Worm (Caenorhabditis elegans): ENCODE results near the gene hpo-9.

ce11 chrV:7218988-7219387, 17.9 kb downstream of the hpo-9 start, which contains the start of gene C13F10.5:
- TF ChIP-seq pha-4 (GFP tag; IDR thresholded peaks at IDR 0.05): no peak
- TF ChIP-seq pha-4 (tag; optimal IDR thresholded peaks at IDR 0.05): no peak
- TF ChIP-seq lin-13 (GFP tag; optimal IDR thresholded peaks at IDR 0.05): no peak
- no peak for TF ChIP-seq ama-1 (optimal IDR thresholded peaks at IDR 0.05)
- no peak for TF ChIP-seq unc-62 (GFP tag; optimal IDR thresholded peaks at IDR 0.05 in 1 of 2)
- TF ChIP-seq unc-62 (tag; optimal IDR thresholded peaks at IDR 0.05): no peak
- no peak for TF ChIP-seq nhr-111 (GFP tag; optimal IDR thresholded peaks at IDR 0.05)
- no peak for TF ChIP-seq dmd-9 (GFP tag; IDR thresholded peaks at IDR 0.05)
- TF ChIP-seq ZK337.2 (GFP tag; IDR thresholded peaks at IDR 0.05): no peak
- no peak for TF ChIP-seq snpc-4 (tag; optimal IDR thresholded peaks at IDR 0.05)
- TF ChIP-seq ceh-82 (tag; optimal IDR thresholded peaks at IDR 0.05): no peak
- TF ChIP-seq nhr-25 (tag; optimal IDR thresholded peaks at IDR 0.05; ENCODE audit: borderline replicate concordance, insufficient read depth): no peak
- no peak for TF ChIP-seq set-16 (GFP tag; IDR thresholded peaks at IDR 0.05)
- no peak for TF ChIP-seq daf-12 (tag; optimal IDR thresholded peaks at IDR 0.05)
- TF ChIP-seq ces-1 (GFP tag; optimal IDR thresholded peaks at IDR 0.05): no peak
